Worm (Caenorhabditis elegans) whole organism, L4 larva: ENCODE measurements around the gene add-2.

Experiments
- D1046.2 ChIP-seq: fragments of 200-800 bp; sonication (Bioruptor generic); IDR thresholded peaks from 2 replicates; pipeline ENCODE4 v1.3.6; 2022; ENCODE audit warnings: missing genetic modification characterization, missing compliant biosample characterization
- F10B5.3 ChIP-seq: sonication (generic microtip); optimal IDR thresholded peaks from 2 replicates; lab custom pipeline; 2016; ENCODE audit warnings: mild to moderate bottlenecking, missing genetic modification characterization, missing compliant biosample characterization
- F26F4.8 ChIP-seq: fragments of 200-800 bp; sonication (Bioruptor generic); conservative IDR thresholded peaks from 2 replicates; pipeline ENCODE4 v1.3.6; 2022; ENCODE audit warnings: missing genetic modification characterization, missing compliant biosample characterization
- F49E8.2 ChIP-seq: sonication (generic microtip); optimal IDR thresholded peaks from 2 replicates; lab custom pipeline; 2016; ENCODE audit warnings: missing compliant biosample characterization, mild to moderate bottlenecking, missing genetic modification characterization, borderline replicate concordance
- Y48G9A.11 ChIP-seq: fragments of 200-800 bp; sonication (Bioruptor generic); IDR thresholded peaks from 2 replicates; pipeline ENCODE4 v1.3.6; 2022; ENCODE audit warnings: missing genetic modification reagents, missing genetic modification characterization, missing compliant biosample characterization
- Y5F2A.4 ChIP-seq: fragments of 200-800 bp; sonication (Bioruptor generic); optimal IDR thresholded peaks from 2 replicates; lab custom pipeline; 2018; ENCODE audit warnings: mild to moderate bottlenecking, missing genetic modification characterization, missing compliant biosample characterization
- Y75B8A.6 ChIP-seq: fragments of 200-800 bp; sonication (Bioruptor generic); IDR thresholded peaks from 2 replicates; pipeline ENCODE4 v1.3.6; 2022; ENCODE audit warnings: missing genetic modification reagents, missing genetic modification characterization, missing compliant biosample characterization
- ZK337.2 ChIP-seq: fragments of 200-800 bp; sonication (Bioruptor generic); IDR thresholded peaks from 2 replicates; pipeline ENCODE4 v1.3.6; 2022; ENCODE audit warnings: missing genetic modification reagents, missing genetic modification characterization, missing compliant biosample characterization
- aha-1 ChIP-seq: fragments of 150-350 bp; peaks from one replicate; lab custom pipeline; 2014; ENCODE audit warnings: missing biosample characterization, missing genetic modification characterization
- aly-2 ChIP-seq: sonication (generic microtip); optimal IDR thresholded peaks from 2 replicates; lab custom pipeline; 2018; ENCODE audit warnings: missing biosample characterization, missing genetic modification characterization
- arid-1 ChIP-seq: fragments of 200-800 bp; sonication (Bioruptor generic); conservative IDR thresholded peaks from 2 replicates; pipeline ENCODE4 v1.3.6; 2022; ENCODE audit warnings: missing genetic modification reagents, missing genetic modification characterization, missing compliant biosample characterization
- attf-4 ChIP-seq: sonication (generic microtip); optimal IDR thresholded peaks from 3 replicates; lab custom pipeline; 2017; ENCODE audit warnings: missing biosample characterization, missing genetic modification characterization
- ceh-20 ChIP-seq: fragments of 200-800 bp; sonication (Bioruptor generic); IDR thresholded peaks from 2 replicates; pipeline ENCODE4 v1.3.6; 2022; ENCODE audit warnings: missing genetic modification reagents, missing genetic modification characterization, missing compliant biosample characterization
- ceh-28 ChIP-seq: fragments of 150-350 bp; optimal IDR thresholded peaks from 2 replicates; lab custom pipeline; 2014; ENCODE audit warnings: missing biosample characterization, missing genetic modification reagents, missing genetic modification characterization
- ceh-62 ChIP-seq: sonication (generic microtip); optimal IDR thresholded peaks from 2 replicates; lab custom pipeline; 2017; ENCODE audit warnings: missing biosample characterization, missing genetic modification characterization
- cey-2 ChIP-seq: sonication (generic microtip); optimal IDR thresholded peaks from 3 replicates; lab custom pipeline; 2017; ENCODE audit warnings: missing genetic modification characterization, mild to moderate bottlenecking, missing compliant biosample characterization, antibody characterized with exemption, borderline replicate concordance; ENCODE audit not compliant: insufficient read depth
- ctbp-1 ChIP-seq: fragments of 200-800 bp; sonication (Bioruptor generic); IDR thresholded peaks from 2 replicates; pipeline ENCODE4 v1.3.6; 2022; ENCODE audit warnings: missing genetic modification reagents, missing genetic modification characterization, missing compliant biosample characterization
- daf-12 ChIP-seq: fragments of 150-350 bp; optimal IDR thresholded peaks from 2 replicates; lab custom pipeline; 2014; ENCODE audit warnings: missing biosample characterization, missing genetic modification reagents, missing genetic modification characterization
- daf-16 ChIP-seq, 3 experiments: sonication (generic microtip); optimal IDR thresholded peaks; 2 replicates each; lab custom pipeline; 2016 to 2017; ENCODE audit warnings: missing genetic modification characterization in 3 of 3, missing genetic modification reagents in 3 of 3, mild to moderate bottlenecking in 2 of 3, missing compliant biosample characterization in 2 of 3, missing biosample characterization in 1 of 3, moderate library complexity in 1 of 3
- daf-8 ChIP-seq: fragments of 200-800 bp; sonication (Bioruptor generic); IDR thresholded peaks from 2 replicates; pipeline ENCODE4 v1.3.6; 2022; ENCODE audit warnings: missing genetic modification characterization, missing compliant biosample characterization
- dmd-8 ChIP-seq: fragments of 200-800 bp; sonication (Bioruptor generic); IDR thresholded peaks from 2 replicates; pipeline ENCODE4 v1.3.6; 2022; ENCODE audit warnings: missing genetic modification characterization, missing compliant biosample characterization
- dpl-1 ChIP-seq: fragments of 150-350 bp; optimal IDR thresholded peaks from 2 replicates; lab custom pipeline; 2014; ENCODE audit warnings: missing biosample characterization, missing genetic modification reagents, missing genetic modification characterization
- duxl-1 ChIP-seq: sonication (generic microtip); optimal IDR thresholded peaks from 2 replicates; lab custom pipeline; 2016; ENCODE audit warnings: mild to moderate bottlenecking, missing genetic modification characterization, moderate library complexity, missing compliant biosample characterization; ENCODE audit not compliant: poor library complexity
- dve-1 ChIP-seq: sonication (generic microtip); optimal IDR thresholded peaks from 2 replicates; lab custom pipeline; 2017; ENCODE audit warnings: antibody characterized with exemption, mild to moderate bottlenecking, missing genetic modification characterization, missing compliant biosample characterization; ENCODE audit not compliant: insufficient read depth
- fkh-10 ChIP-seq: fragments of 150-350 bp; optimal IDR thresholded peaks from 2 replicates; lab custom pipeline; 2014; ENCODE audit warnings: missing biosample characterization, missing genetic modification reagents, missing genetic modification characterization
- fos-1 ChIP-seq: fragments of 150-350 bp; optimal IDR thresholded peaks from 2 replicates; lab custom pipeline; 2014; ENCODE audit warnings: missing biosample characterization, missing genetic modification characterization
- gei-8 ChIP-seq: fragments of 200-800 bp; sonication (Bioruptor generic); optimal IDR thresholded peaks from 2 replicates; lab custom pipeline; 2018; ENCODE audit warnings: mild to moderate bottlenecking, missing genetic modification characterization, missing compliant biosample characterization
- hif-1 ChIP-seq, 2 experiments: sonication (generic microtip); optimal IDR thresholded peaks; 2 replicates each; lab custom pipeline; 2016 to 2017; ENCODE audit warnings: missing compliant biosample characterization in 2 of 2, missing genetic modification characterization in 2 of 2, missing genetic modification reagents in 2 of 2, missing genotype in 2 of 2, mild to moderate bottlenecking in 1 of 2
- hmg-1.1 ChIP-seq: fragments of 200-800 bp; sonication (Bioruptor generic); IDR thresholded peaks from 2 replicates; pipeline ENCODE4 v1.3.6; 2022; ENCODE audit warnings: missing genetic modification reagents, missing genetic modification characterization, missing compliant biosample characterization
- lin-1 ChIP-seq: fragments of 200-800 bp; sonication (Bioruptor generic); IDR thresholded peaks from 2 replicates; pipeline ENCODE4 v1.3.6; 2022; ENCODE audit warnings: missing genetic modification reagents, missing genetic modification characterization, missing compliant biosample characterization
- lin-39 ChIP-seq: fragments of 150-350 bp; optimal IDR thresholded peaks from 2 replicates; lab custom pipeline; 2014; ENCODE audit warnings: missing biosample characterization, missing genetic modification reagents, missing genetic modification characterization
- lir-3 ChIP-seq: sonication (generic microtip); optimal IDR thresholded peaks from 2 replicates; lab custom pipeline; 2016; ENCODE audit warnings: mild to moderate bottlenecking, missing genetic modification characterization, missing compliant biosample characterization
- lsy-2 ChIP-seq, 2 experiments: fragments of 150-350 bp in 1 of 2; sonication (generic microtip) in 1 of 2; optimal IDR thresholded peaks; 2 replicates each; lab custom pipeline; 2014 to 2017; ENCODE audit warnings: missing biosample characterization in 2 of 2, missing genetic modification characterization in 2 of 2
- mdl-1 ChIP-seq, 2 experiments: fragments of 150-350 bp in 1 of 2; sonication (generic microtip) in 1 of 2; optimal IDR thresholded peaks; 2 replicates each; lab custom pipeline; 2014 to 2017; ENCODE audit warnings: missing biosample characterization in 2 of 2, missing genetic modification characterization in 2 of 2
- mep-1 ChIP-seq: fragments of 150-350 bp; sonication (generic microtip); optimal IDR thresholded peaks from 3 replicates; lab custom pipeline; 2014; ENCODE audit warnings: missing biosample characterization, missing genetic modification characterization
- nhr-10 ChIP-seq: fragments of 150-350 bp; optimal IDR thresholded peaks from 2 replicates; lab custom pipeline; 2014; ENCODE audit warnings: missing biosample characterization, missing genetic modification characterization
- nhr-102 ChIP-seq: sonication (generic microtip); optimal IDR thresholded peaks from 2 replicates; lab custom pipeline; 2016; ENCODE audit warnings: mild to moderate bottlenecking, missing genetic modification characterization, moderate library complexity, missing compliant biosample characterization
- nhr-11 ChIP-seq: fragments of 150-350 bp; optimal IDR thresholded peaks from 2 replicates; lab custom pipeline; 2014; ENCODE audit warnings: missing biosample characterization, missing genetic modification characterization
- nhr-237 ChIP-seq: sonication (generic microtip); optimal IDR thresholded peaks from 2 replicates; lab custom pipeline; 2017; ENCODE audit warnings: missing biosample characterization, missing genetic modification characterization
- nhr-28 ChIP-seq: fragments of 150-350 bp; optimal IDR thresholded peaks from 2 replicates; lab custom pipeline; 2014; ENCODE audit warnings: missing biosample characterization, missing genetic modification characterization
- nhr-6 ChIP-seq: fragments of 150-350 bp; optimal IDR thresholded peaks from 2 replicates; lab custom pipeline; 2014; ENCODE audit warnings: missing biosample characterization, missing genetic modification characterization
- php-3 ChIP-seq: fragments of 200-800 bp; sonication (Bioruptor generic); IDR thresholded peaks from 2 replicates; pipeline ENCODE4 v1.3.6; 2022; ENCODE audit warnings: missing genetic modification reagents, missing genetic modification characterization, missing compliant biosample characterization
- pqm-1 ChIP-seq: sonication (generic microtip); optimal IDR thresholded peaks from 2 replicates; lab custom pipeline; 2017; ENCODE audit warnings: missing biosample characterization, missing genetic modification characterization
- rbr-2 ChIP-seq: sonication (generic microtip); optimal IDR thresholded peaks from 2 replicates; lab custom pipeline; 2016; ENCODE audit warnings: missing genotype, missing genetic modification characterization, missing compliant biosample characterization
- set-16 ChIP-seq: fragments of 200-800 bp; sonication (Bioruptor generic); IDR thresholded peaks from 2 replicates; pipeline ENCODE4 v1.3.6; 2022; ENCODE audit warnings: missing genetic modification reagents, missing genetic modification characterization, missing compliant biosample characterization
- unc-130 ChIP-seq: sonication (generic microtip); optimal IDR thresholded peaks from 2 replicates; lab custom pipeline; 2016; ENCODE audit warnings: missing genetic modification reagents, missing genetic modification characterization, missing compliant biosample characterization
- zag-1 ChIP-seq: fragments of 150-350 bp; optimal IDR thresholded peaks from 2 replicates; lab custom pipeline; 2014; ENCODE audit warnings: missing biosample characterization, missing genetic modification characterization
- zfp-2 ChIP-seq: sonication (generic microtip); optimal IDR thresholded peaks from 2 replicates; lab custom pipeline; 2016; ENCODE audit warnings: mild to moderate bottlenecking, missing genetic modification characterization, missing compliant biosample characterization
- ztf-7 ChIP-seq: fragments of 150-350 bp; optimal IDR thresholded peaks from 2 replicates; lab custom pipeline; 2014; ENCODE audit warnings: missing biosample characterization, missing genetic modification characterization

add-2 gene

DNA sequence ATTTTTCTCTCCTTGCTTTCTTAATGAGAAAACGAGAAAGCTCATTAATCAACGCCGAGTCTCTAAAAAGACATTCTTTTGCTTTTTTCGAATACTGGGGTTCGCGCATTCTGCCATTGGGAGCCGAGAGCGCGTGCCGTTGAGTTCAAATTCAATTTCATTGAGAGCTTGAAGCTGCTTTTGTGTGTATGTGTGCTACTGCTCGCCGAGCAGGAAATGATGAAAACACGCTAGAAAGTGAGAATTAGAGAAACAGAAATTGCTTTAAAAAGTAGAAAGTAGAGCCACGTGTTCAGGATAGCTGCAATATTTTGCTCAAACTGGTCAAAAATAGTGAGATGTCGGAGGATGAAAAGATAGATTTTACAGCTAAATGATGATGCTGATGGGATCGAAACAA is 12.5 kb upstream of the add-2 start (continued):
- TF ChIP-seq ceh-20 (GFP tag; lab: Robert Waterston, UW), result no peak
- no peak for TF ChIP-seq nhr-6
- no peak for TF ChIP-seq nhr-10 (tag; lab: Kevin White, UChicago)
- no peak for TF ChIP-seq Y75B8A.6 (GFP tag; lab: Robert Waterston, UW)
- TF ChIP-seq dve-1 (tag; lab: Kevin White, UChicago), result no peak
- TF ChIP-seq nhr-11 (tag; lab: Kevin White, UChicago), result peak; percentile 2
- TF ChIP-seq F10B5.3 (tag; lab: Kevin White, UChicago), result no peak
- TF ChIP-seq lsy-2 (tag; optimal IDR thresholded peaks at IDR 0.05; lab: Kevin White, UChicago), result peak in 1 of 2 experiments; percentile 29
- TF ChIP-seq mdl-1 (tag; optimal IDR thresholded peaks at IDR 0.05; lab: Kevin White, UChicago), result peak in 1 of 2 experiments; percentile 68
- no peak for TF ChIP-seq lin-39 (tag; lab: Kevin White, UChicago)
- TF ChIP-seq F49E8.2 (tag; lab: Kevin White, UChicago), result no peak
- TF ChIP-seq php-3 (GFP tag; lab: Robert Waterston, UW), result no peak

- TF ChIP-seq dve-1 (tag; lab: Kevin White, UChicago) (no peak), mep-1 (peak; percentile 5), ceh-28 (tag; lab: Kevin White, UChicago) (no peak), daf-12 (no peak), nhr-10 (tag; lab: Kevin White, UChicago) (no peak), nhr-28 (no peak), fos-1 (tag; lab: Kevin White, UChicago) (no peak), ZK337.2 (GFP tag; lab: Robert Waterston, UW) (no peak), Y48G9A.11 (GFP tag; lab: Robert Waterston, UW) (0 out of 2 replicates have a peak, but pooled peaks have one; percentile 5), F49E8.2 (tag; lab: Kevin White, UChicago) (no peak), cey-2 (tag; lab: Kevin White, UChicago) (no peak), zfp-2 (tag; lab: Kevin White, UChicago) (no peak), ctbp-1 (GFP tag; lab: Robert Waterston, UW) (peak; percentile 79), fkh-10 (peak; percentile 47), arid-1 (GFP tag; lab: Robert Waterston, UW) (no peak; the same call in 1 of the 2 replicates), lir-3 (tag; lab: Kevin White, UChicago) (peak; percentile 18), ceh-62 (no peak), attf-4 (tag; lab: Kevin White, UChicago) (no peak), hif-1 (tag; optimal IDR thresholded peaks at IDR 0.05; lab: Kevin White, UChicago) (no peak), Y5F2A.4 (GFP tag; lab: Kevin White, UChicago) (no peak), nhr-237 (no peak), duxl-1 (tag; lab: Kevin White, UChicago) (no peak), nhr-11 (tag; lab: Kevin White, UChicago) (peak; percentile 2), unc-130 (GFP tag; lab: Kevin White, UChicago) (no peak), D1046.2 (GFP tag; lab: Robert Waterston, UW) (no peak; the same call in 1 of the 2 replicates), set-16 (GFP tag; lab: Robert Waterston, UW) (peak; percentile 98), hmg-1.1 (GFP tag; lab: Robert Waterston, UW) (peak; percentile 64; the same call in 1 of the 2 replicates), aly-2 (tag; lab: Kevin White, UChicago) (no peak), aha-1 (tag; lab: Kevin White, UChicago) (peak; percentile 98), daf-16 (GFP tag; optimal IDR thresholded peaks at IDR 0.05; lab: Kevin White, UChicago) (no peak), daf-16 (tag; optimal IDR thresholded peaks at IDR 0.05; lab: Kevin White, UChicago) (no peak), gei-8 (GFP tag; lab: Kevin White, UChicago) (no peak), ztf-7 (tag; lab: Kevin White, UChicago) (no peak), pqm-1 (no peak), zag-1 (tag; lab: Kevin White, UChicago) (no peak), daf-8 (GFP tag; lab: Robert Waterston, UW) (no peak), dmd-8 (GFP tag; lab: Robert Waterston, UW) (peak; percentile 59; the same call in 1 of the 2 replicates), rbr-2 (tag; lab: Kevin White, UChicago) (peak; percentile 47), F10B5.3 (tag; lab: Kevin White, UChicago) (no peak), lin-1 (GFP tag; lab: Robert Waterston, UW) (no peak), dpl-1 (GFP tag; lab: Kevin White, UChicago) (no peak), nhr-102 (no peak), F26F4.8 (GFP tag; lab: Robert Waterston, UW) (0 out of 2 replicates have a peak, but pooled peaks have one; percentile 36)
Measured at ce11 chrV:12024273-12024672, 11.1 kb upstream of the add-2 start.
